Fruit fly (Drosophila melanogaster) whole organism, embryonic: ENCODE results near the gene CG31952.

Experiments
- Atf-2 ChIP-seq: fragments of 200-800 bp; sonication (Bioruptor generic); optimal IDR thresholded peaks from 2 replicates; lab custom pipeline; 2016; ENCODE audit warnings: missing biosample characterization, missing genetic modification characterization
- BEAF-32 ChIP-seq: fragments of 200-800 bp; sonication (Bioruptor generic); optimal IDR thresholded peaks from 3 replicates; lab custom pipeline; 2017; ENCODE audit warnings: missing biosample characterization, missing genetic modification characterization, mild to moderate bottlenecking, moderate library complexity, missing genetic modification reagents
- CG10267 ChIP-seq: fragments of 200-800 bp; sonication (Bioruptor generic); optimal IDR thresholded peaks from 2 replicates; lab custom pipeline; 2018; ENCODE audit warnings: missing biosample characterization, mild to moderate bottlenecking, missing genetic modification characterization, moderate library complexity
- CG10979 ChIP-seq: fragments of 200-800 bp; sonication (Bioruptor generic); optimal IDR thresholded peaks from 2 replicates; lab custom pipeline; 2018; ENCODE audit warnings: missing biosample characterization, mild to moderate bottlenecking, missing genetic modification characterization, moderate library complexity
- CG11085 ChIP-seq: fragments of 200-800 bp; sonication (Bioruptor generic); IDR thresholded peaks from 2 replicates; pipeline ENCODE4 v1.3.6; 2022; ENCODE audit warnings: missing biosample characterization, missing genetic modification characterization
- CG11504 ChIP-seq: fragments of 200-800 bp; sonication (Bioruptor generic); optimal IDR thresholded peaks from 3 replicates; lab custom pipeline; 2019; ENCODE audit warnings: missing biosample characterization, mild to moderate bottlenecking, missing genetic modification characterization, moderate library complexity
- CG12391 ChIP-seq: fragments of 200-800 bp; sonication (Bioruptor generic); optimal IDR thresholded peaks from 3 replicates; lab custom pipeline; 2018; ENCODE audit warnings: missing biosample characterization, mild to moderate bottlenecking, missing genetic modification characterization, moderate library complexity
- CG12744 ChIP-seq: fragments of 200-800 bp; sonication (Bioruptor generic); optimal IDR thresholded peaks from 2 replicates; lab custom pipeline; 2016; ENCODE audit warnings: missing biosample characterization, missing genetic modification characterization
- CG12942 ChIP-seq: fragments of 200-800 bp; sonication (Bioruptor generic); optimal IDR thresholded peaks from 3 replicates; lab custom pipeline; 2016; ENCODE audit warnings: missing biosample characterization, missing genetic modification characterization
- CG13287 ChIP-seq: fragments of 200-800 bp; sonication (Bioruptor generic); IDR thresholded peaks from 2 replicates; pipeline ENCODE4 v1.3.6; 2022; ENCODE audit warnings: missing biosample characterization, missing genetic modification characterization; ENCODE audit not compliant: partially characterized antibody
- CG13894 ChIP-seq: fragments of 200-800 bp; sonication (Bioruptor generic); optimal IDR thresholded peaks from 3 replicates; lab custom pipeline; 2018; ENCODE audit warnings: missing biosample characterization, mild to moderate bottlenecking, missing genetic modification characterization, moderate library complexity
- CG14710 ChIP-seq: fragments of 200-800 bp; sonication (Bioruptor generic); optimal IDR thresholded peaks from 3 replicates; lab custom pipeline; 2019; ENCODE audit warnings: missing biosample characterization, mild to moderate bottlenecking, missing genetic modification characterization, moderate library complexity
- CG14860 ChIP-seq: fragments of 200-800 bp; sonication (Bioruptor generic); IDR thresholded peaks from 3 replicates; pipeline ENCODE4 v1.3.6; 2022; ENCODE audit warnings: missing biosample characterization, missing genetic modification characterization; ENCODE audit not compliant: partially characterized antibody
- CG17385 ChIP-seq: fragments of 200-800 bp; sonication (Bioruptor generic); optimal IDR thresholded peaks from 3 replicates; lab custom pipeline; 2018; ENCODE audit warnings: missing biosample characterization, mild to moderate bottlenecking, missing genetic modification characterization
- CG30431 ChIP-seq: fragments of 200-800 bp; sonication (Bioruptor generic); optimal IDR thresholded peaks from 2 replicates; lab custom pipeline; 2017; ENCODE audit warnings: missing biosample characterization, missing genetic modification characterization
- CG31224 ChIP-seq: fragments of 200-800 bp; sonication (Bioruptor generic); IDR thresholded peaks from 2 replicates; pipeline ENCODE4 v1.3.6; 2022; ENCODE audit warnings: missing biosample characterization, missing genetic modification characterization
- CG4282 ChIP-seq: fragments of 200-800 bp; sonication (Bioruptor generic); optimal IDR thresholded peaks from 2 replicates; lab custom pipeline; 2016; ENCODE audit warnings: missing biosample characterization, missing genetic modification characterization
- CG4328 ChIP-seq: fragments of 200-800 bp; sonication (Bioruptor generic); optimal IDR thresholded peaks from 3 replicates; lab custom pipeline; 2017; ENCODE audit warnings: missing biosample characterization, missing genetic modification reagents, missing genetic modification characterization
- CG4424 ChIP-seq: fragments of 200-800 bp; sonication (Bioruptor generic); optimal IDR thresholded peaks from 3 replicates; lab custom pipeline; 2016; ENCODE audit warnings: missing biosample characterization, missing genetic modification characterization
- CG6175 ChIP-seq: fragments of 200-800 bp; sonication (Bioruptor generic); IDR thresholded peaks from 3 replicates; pipeline ENCODE4 v1.3.6; 2022; ENCODE audit warnings: missing biosample characterization, missing genetic modification characterization
- CG6654 ChIP-seq: fragments of 200-800 bp; sonication (Bioruptor generic); optimal IDR thresholded peaks from 2 replicates; lab custom pipeline; 2017; ENCODE audit warnings: missing biosample characterization, mild to moderate bottlenecking, missing genetic modification characterization
- CG6854 ChIP-seq: fragments of 200-800 bp; sonication (Bioruptor generic); optimal IDR thresholded peaks from 3 replicates; lab custom pipeline; 2017; ENCODE audit warnings: missing biosample characterization, mild to moderate bottlenecking, missing genetic modification characterization
- CG9727 ChIP-seq: fragments of 200-800 bp; sonication (Bioruptor generic); optimal IDR thresholded peaks from 3 replicates; lab custom pipeline; 2017; ENCODE audit warnings: missing biosample characterization, mild to moderate bottlenecking, missing genetic modification characterization
- CHES-1-like ChIP-seq: fragments of 200-800 bp; sonication (Bioruptor generic); optimal IDR thresholded peaks from 2 replicates; lab custom pipeline; 2016; ENCODE audit warnings: missing biosample characterization, missing genetic modification characterization
- CoRest ChIP-seq: fragments of 200-800 bp; sonication (Bioruptor generic); optimal IDR thresholded peaks from 3 replicates; lab custom pipeline; 2018; ENCODE audit warnings: missing biosample characterization, mild to moderate bottlenecking, missing genetic modification characterization, moderate library complexity
- Dad ChIP-seq: fragments of 200-800 bp; sonication (Bioruptor generic); optimal IDR thresholded peaks from 3 replicates; lab custom pipeline; 2016; ENCODE audit warnings: missing biosample characterization, missing genetic modification characterization
- Ets65A ChIP-seq: fragments of 200-800 bp; sonication (Bioruptor generic); peaks from one replicate; lab custom pipeline; 2016; ENCODE audit warnings: missing biosample characterization, missing genetic modification characterization
- Fer1 ChIP-seq: fragments of 200-800 bp; sonication (Bioruptor generic); optimal IDR thresholded peaks from 2 replicates; lab custom pipeline; 2017; ENCODE audit warnings: missing biosample characterization, mild to moderate bottlenecking, missing genetic modification characterization
- HHEX ChIP-seq: fragments of 200-800 bp; sonication (Bioruptor generic); optimal IDR thresholded peaks from 3 replicates; lab custom pipeline; 2017; ENCODE audit warnings: missing biosample characterization, mild to moderate bottlenecking, missing genetic modification characterization, missing genetic modification reagents
- HLH3B ChIP-seq: fragments of 200-800 bp; sonication (Bioruptor generic); IDR thresholded peaks from 2 replicates; pipeline ENCODE4 v1.3.6; 2022; ENCODE audit warnings: missing biosample characterization, missing genetic modification characterization
- NC2α ChIP-seq: fragments of 200-800 bp; sonication (Bioruptor generic); optimal IDR thresholded peaks from 2 replicates; lab custom pipeline; 2016; ENCODE audit warnings: missing biosample characterization, missing genetic modification characterization
- NK7.1 ChIP-seq: fragments of 200-800 bp; sonication (Bioruptor generic); optimal IDR thresholded peaks from 3 replicates; lab custom pipeline; 2016; ENCODE audit warnings: missing biosample characterization, missing genetic modification characterization
- Trl ChIP-seq, 3 experiments: fragments of >200 bp in 2 of 3; fragments of 200-800 bp in 1 of 3; sonication (Bioruptor generic) in 1 of 3; optimal IDR thresholded peaks; 2 replicates in 1 of 3; 3 replicates in 2 of 3; lab custom pipeline; 2016 to 2017; ENCODE audit warnings: missing biosample characterization in 1 of 3, missing genetic modification characterization in 1 of 3
- ab ChIP-seq: fragments of 200-800 bp; sonication (Bioruptor generic); optimal IDR thresholded peaks from 2 replicates; lab custom pipeline; 2016; ENCODE audit warnings: missing biosample characterization, missing genetic modification characterization
- ash1 ChIP-seq: fragments of 200-800 bp; sonication (Bioruptor generic); optimal IDR thresholded peaks from 2 replicates; lab custom pipeline; 2018; ENCODE audit warnings: missing biosample characterization, mild to moderate bottlenecking, missing genetic modification characterization
- bab2 ChIP-seq: fragments of 200-800 bp; sonication (Bioruptor generic); optimal IDR thresholded peaks from 2 replicates; lab custom pipeline; 2016; ENCODE audit warnings: missing biosample characterization, missing genetic modification characterization
- emc ChIP-seq: fragments of 200-800 bp; sonication (Bioruptor generic); optimal IDR thresholded peaks from 2 replicates; lab custom pipeline; 2016; ENCODE audit warnings: missing biosample characterization, missing genetic modification characterization
- gem ChIP-seq: fragments of 200-800 bp; sonication (Bioruptor generic); optimal IDR thresholded peaks from 2 replicates; lab custom pipeline; 2019; ENCODE audit warnings: missing biosample characterization, mild to moderate bottlenecking, missing genetic modification characterization, moderate library complexity
- lab ChIP-seq: fragments of 200-800 bp; sonication (Bioruptor generic); optimal IDR thresholded peaks from 3 replicates; lab custom pipeline; 2017; ENCODE audit warnings: missing biosample characterization, missing genetic modification characterization, mild to moderate bottlenecking, moderate library complexity, missing genetic modification reagents
- lbe ChIP-seq: fragments of 200-800 bp; sonication (Bioruptor generic); optimal IDR thresholded peaks from 2 replicates; lab custom pipeline; 2016; ENCODE audit warnings: missing biosample characterization, mild to moderate bottlenecking, missing genetic modification characterization
- mirr ChIP-seq: fragments of 200-800 bp; sonication (Bioruptor generic); optimal IDR thresholded peaks from 3 replicates; lab custom pipeline; 2018; ENCODE audit warnings: missing biosample characterization, mild to moderate bottlenecking, missing genetic modification characterization
- nau ChIP-seq: fragments of 200-800 bp; sonication (Bioruptor generic); optimal IDR thresholded peaks from 3 replicates; lab custom pipeline; 2017; ENCODE audit warnings: missing biosample characterization, mild to moderate bottlenecking, missing genetic modification characterization, missing genetic modification reagents
- org-1 ChIP-seq: fragments of 200-800 bp; sonication (Bioruptor generic); optimal IDR thresholded peaks from 2 replicates; lab custom pipeline; 2017; ENCODE audit warnings: missing biosample characterization, missing genetic modification characterization
- pfk ChIP-seq: fragments of 200-800 bp; sonication (Bioruptor generic); optimal IDR thresholded peaks from 2 replicates; lab custom pipeline; 2018; ENCODE audit warnings: missing biosample characterization, mild to moderate bottlenecking, missing genetic modification characterization, moderate library complexity
- phol ChIP-seq: fragments of 200-800 bp; sonication (Bioruptor generic); optimal IDR thresholded peaks from 3 replicates; lab custom pipeline; 2018; ENCODE audit warnings: missing biosample characterization, mild to moderate bottlenecking, missing genetic modification characterization, moderate library complexity
- shn ChIP-seq: fragments of 200-800 bp; sonication (Bioruptor generic); optimal IDR thresholded peaks from 3 replicates; lab custom pipeline; 2016; ENCODE audit warnings: missing biosample characterization, missing genetic modification characterization
- sob ChIP-seq: fragments of 200-800 bp; sonication (Bioruptor generic); IDR thresholded peaks from 2 replicates; pipeline ENCODE4 v1.3.6; 2022; ENCODE audit warnings: missing biosample characterization, missing genetic modification characterization
- ssp ChIP-seq: fragments of 200-800 bp; sonication (Bioruptor generic); IDR thresholded peaks from 2 replicates; pipeline ENCODE4 v1.3.6; 2022; ENCODE audit warnings: missing biosample characterization, missing genetic modification characterization
- vfl ChIP-seq: fragments of 200-800 bp; sonication (Bioruptor generic); optimal IDR thresholded peaks from 2 replicates; lab custom pipeline; 2016; ENCODE audit warnings: missing biosample characterization, missing genetic modification characterization
- z ChIP-seq: fragments of 200-800 bp; sonication (Bioruptor generic); IDR thresholded peaks from 3 replicates; pipeline ENCODE4 v1.3.6; 2022; ENCODE audit warnings: missing biosample characterization, missing genetic modification characterization

CG31952 gene

DNA sequence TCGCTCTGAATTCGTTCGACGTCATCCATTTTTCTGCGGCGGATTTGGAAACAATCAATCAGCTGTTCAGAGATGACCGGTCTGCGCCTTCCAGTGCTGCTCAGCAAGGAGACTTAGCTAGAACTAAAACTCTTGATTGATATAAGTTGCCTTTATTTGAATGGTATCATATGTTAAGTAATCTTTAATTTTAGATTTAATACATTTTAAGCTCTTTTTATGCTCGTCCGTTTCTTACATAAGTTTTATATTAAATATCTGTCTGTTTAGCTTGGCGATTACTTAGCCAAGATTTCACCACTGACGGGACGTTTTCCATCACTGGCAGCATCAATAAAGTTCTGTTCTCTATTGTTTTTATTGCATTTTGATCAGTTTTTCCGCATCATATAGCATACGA lies 40.5 kb downstream of the CG31952 start, which contains the start of the genes Cog3 and Sec5 (continued):
- TF ChIP-seq BEAF-32 (GFP tag; lab: Kevin White, UChicago) (peak; percentile 24), phol (peak; percentile 87), CG11504 (tag; lab: Kevin White, UChicago) (no peak), NK7.1 (GFP tag; lab: Kevin White, UChicago) (no peak), CoRest (tag; lab: Kevin White, UChicago) (peak; percentile 72), Trl (optimal IDR thresholded peaks at IDR 0.05; lab: Kevin White, UChicago) (no peak), Trl (GFP tag; optimal IDR thresholded peaks at IDR 0.05; lab: Kevin White, UChicago) (no peak), CHES-1-like (GFP tag; lab: Kevin White, UChicago) (peak; percentile 57), CG13894 (tag; lab: Kevin White, UChicago) (no peak), Dad (no peak), CG6854 (GFP tag; lab: Kevin White, UChicago) (no peak), NC2α (GFP tag; lab: Kevin White, UChicago) (no peak), emc (no peak), sob (GFP tag; lab: Robert Waterston, UW) (peak; percentile 77), lbe (GFP tag; lab: Kevin White, UChicago) (no peak), CG12391 (tag; lab: Kevin White, UChicago) (peak; percentile 83), pfk (no peak), Fer1 (GFP tag; lab: Kevin White, UChicago) (peak; percentile 80), CG14710 (tag; lab: Kevin White, UChicago) (peak; percentile 79), Ets65A (peak; percentile 61), ab (GFP tag; lab: Kevin White, UChicago) (no peak), CG31224 (GFP tag; lab: Robert Waterston, UW) (peak; percentile 46; the same call in 1 of the 2 replicates), ash1 (GFP tag; lab: Kevin White, UChicago) (no peak), CG9727 (GFP tag; lab: Kevin White, UChicago) (peak; percentile 51), CG10267 (tag; lab: Kevin White, UChicago) (peak; percentile 98), CG17385 (GFP tag; lab: Kevin White, UChicago) (no peak), CG12744 (no peak), ssp (GFP tag; lab: Robert Waterston, UW) (peak; percentile 43; the same call in 1 of the 2 replicates), bab2 (GFP tag; lab: Kevin White, UChicago) (no peak), CG6175 (GFP tag; lab: Robert Waterston, UW) (no peak), mirr (no peak), z (no peak), gem (tag; lab: Kevin White, UChicago) (no peak), nau (GFP tag; lab: Kevin White, UChicago) (no peak), HLH3B (GFP tag; lab: Robert Waterston, UW) (no peak; the same call in 1 of the 2 replicates), CG4282 (GFP tag; lab: Kevin White, UChicago) (no peak), lab (GFP tag; lab: Kevin White, UChicago) (no peak), CG4424 (GFP tag; lab: Kevin White, UChicago) (peak; percentile 70), CG12942 (GFP tag; lab: Kevin White, UChicago) (peak; percentile 18), HHEX (GFP tag; lab: Kevin White, UChicago) (no peak), CG11085 (GFP tag; lab: Robert Waterston, UW) (0 out of 2 replicates have a peak, but pooled peaks have one; percentile 32), CG4328 (GFP tag; lab: Kevin White, UChicago) (peak; percentile 63), vfl (peak; percentile 60), Atf-2 (GFP tag; lab: Kevin White, UChicago) (peak; percentile 11), CG14860 (no peak), CG13287 (GFP tag; lab: Robert Waterston, UW) (peak; percentile 21; the same call in 1 of the 2 replicates), CG10979 (tag; lab: Kevin White, UChicago) (peak; percentile 58), CG6654 (no peak), shn (peak; percentile 45), CG30431 (GFP tag; lab: Kevin White, UChicago) (no peak), org-1 (GFP tag; lab: Kevin White, UChicago) (no peak)
